Fruit fly (Drosophila melanogaster) whole organism, prepupa: ENCODE results near the gene CG42671.

Experiments
- Blimp-1 ChIP-seq: fragments of 200-800 bp; sonication (Bioruptor generic); optimal IDR thresholded peaks from 3 replicates; lab custom pipeline; 2017; ENCODE audit warnings: missing biosample characterization, missing genetic modification characterization, mild to moderate bottlenecking, moderate library complexity, missing genetic modification reagents
- CG10669 ChIP-seq: fragments of 200-800 bp; sonication (Bioruptor generic); optimal IDR thresholded peaks from 3 replicates; lab custom pipeline; 2018; ENCODE audit warnings: missing biosample characterization, mild to moderate bottlenecking, missing genetic modification characterization, moderate library complexity
- CG11294 ChIP-seq: fragments of 200-800 bp; sonication (Bioruptor generic); IDR thresholded peaks from 2 replicates; pipeline ENCODE4 v1.3.6; 2022; ENCODE audit warnings: missing biosample characterization, missing genetic modification characterization
- CG11902 ChIP-seq: fragments of 200-800 bp; sonication (Bioruptor generic); optimal IDR thresholded peaks from 3 replicates; lab custom pipeline; 2016; ENCODE audit warnings: missing biosample characterization, missing genetic modification characterization
- CG15336 ChIP-seq: fragments of 200-800 bp; sonication (Bioruptor generic); IDR thresholded peaks from 2 replicates; pipeline ENCODE4 v1.3.6; 2022; ENCODE audit warnings: missing biosample characterization, missing genetic modification characterization
- CG1621 ChIP-seq: fragments of 200-800 bp; sonication (Bioruptor generic); optimal IDR thresholded peaks from 3 replicates; lab custom pipeline; 2018; ENCODE audit warnings: missing biosample characterization, mild to moderate bottlenecking, missing genetic modification characterization
- CG16779 ChIP-seq: fragments of 200-800 bp; sonication (Bioruptor generic); optimal IDR thresholded peaks from 3 replicates; lab custom pipeline; 2017; ENCODE audit warnings: missing biosample characterization, mild to moderate bottlenecking, missing genetic modification characterization
- CG3032 ChIP-seq: fragments of 200-800 bp; optimal IDR thresholded peaks from 2 replicates; lab custom pipeline; 2019; ENCODE audit warnings: missing biosample characterization, mild to moderate bottlenecking, missing genetic modification characterization, moderate library complexity
- CG31627 ChIP-seq: fragments of 200-800 bp; sonication (Bioruptor generic); optimal IDR thresholded peaks from 3 replicates; lab custom pipeline; 2016; ENCODE audit warnings: missing biosample characterization, missing genetic modification characterization
- CG34406 ChIP-seq: fragments of 200-800 bp; sonication (Bioruptor generic); optimal IDR thresholded peaks from 3 replicates; lab custom pipeline; 2016; ENCODE audit warnings: missing biosample characterization, missing genetic modification characterization
- CG3919 ChIP-seq: fragments of 200-800 bp; sonication (Bioruptor generic); optimal IDR thresholded peaks from 3 replicates; lab custom pipeline; 2016; ENCODE audit warnings: missing biosample characterization, missing genetic modification characterization
- CG4318 ChIP-seq: fragments of 200-800 bp; sonication (Bioruptor generic); optimal IDR thresholded peaks from 3 replicates; lab custom pipeline; 2017; ENCODE audit warnings: missing biosample characterization, mild to moderate bottlenecking, missing genetic modification characterization
- CG6163 ChIP-seq: fragments of 200-800 bp; sonication (Bioruptor generic); IDR thresholded peaks from 3 replicates; pipeline ENCODE4 v1.3.6; 2022; ENCODE audit warnings: missing biosample characterization, missing genetic modification characterization
- CG6792 ChIP-seq: fragments of 200-800 bp; sonication (Bioruptor generic); optimal IDR thresholded peaks from 3 replicates; lab custom pipeline; 2016; ENCODE audit warnings: missing biosample characterization, missing genetic modification characterization
- CG6808 ChIP-seq: fragments of 200-800 bp; sonication (Bioruptor generic); optimal IDR thresholded peaks from 3 replicates; lab custom pipeline; 2017; ENCODE audit warnings: missing biosample characterization, missing genetic modification characterization, mild to moderate bottlenecking, moderate library complexity, missing genetic modification reagents
- CG7368 ChIP-seq: fragments of 200-800 bp; sonication (Bioruptor generic); optimal IDR thresholded peaks from 3 replicates; lab custom pipeline; 2016; ENCODE audit warnings: missing biosample characterization, missing genetic modification characterization
- CG8119 ChIP-seq: fragments of 200-800 bp; sonication (Bioruptor generic); IDR thresholded peaks from 3 replicates; pipeline ENCODE4 v1.3.6; 2022; ENCODE audit warnings: missing biosample characterization, missing genetic modification characterization
- CG8319 ChIP-seq: fragments of 200-800 bp; sonication (Bioruptor generic); optimal IDR thresholded peaks from 3 replicates; lab custom pipeline; 2016; ENCODE audit warnings: missing biosample characterization, missing genetic modification characterization
- CG8632 ChIP-seq: fragments of 200-800 bp; sonication (Bioruptor generic); optimal IDR thresholded peaks from 3 replicates; lab custom pipeline; 2016; ENCODE audit warnings: missing biosample characterization, missing genetic modification characterization
- CG9139 ChIP-seq: fragments of 200-800 bp; sonication (Bioruptor generic); optimal IDR thresholded peaks from 3 replicates; lab custom pipeline; 2017; ENCODE audit warnings: missing biosample characterization, mild to moderate bottlenecking, missing genetic modification characterization
- Eip75B ChIP-seq: fragments of 200-800 bp; sonication (Bioruptor generic); optimal IDR thresholded peaks from 3 replicates; lab custom pipeline; 2016; ENCODE audit warnings: missing biosample characterization, missing genetic modification characterization
- Eip78C ChIP-seq: fragments of 200-800 bp; sonication (Bioruptor generic); peaks from one replicate; lab custom pipeline; 2016; ENCODE audit warnings: missing biosample characterization, missing genetic modification characterization
- Eip93F ChIP-seq: fragments of 200-800 bp; sonication (Bioruptor generic); optimal IDR thresholded peaks from 2 replicates; lab custom pipeline; 2016; ENCODE audit warnings: missing biosample characterization, mild to moderate bottlenecking, missing genetic modification characterization
- Ets21C ChIP-seq: fragments of 200-800 bp; sonication (Bioruptor generic); optimal IDR thresholded peaks from 3 replicates; lab custom pipeline; 2016; ENCODE audit warnings: missing biosample characterization, missing genetic modification characterization
- Ets96B ChIP-seq: fragments of 200-800 bp; optimal IDR thresholded peaks from 2 replicates; lab custom pipeline; 2019; ENCODE audit warnings: missing biosample characterization, mild to moderate bottlenecking, missing genetic modification characterization, moderate library complexity
- Gug ChIP-seq: fragments of 200-800 bp; sonication (Bioruptor generic); IDR thresholded peaks from 2 replicates; pipeline ENCODE4 v1.3.6; 2022; ENCODE audit warnings: missing biosample characterization, missing genetic modification characterization
- Hr39 ChIP-seq: fragments of 200-800 bp; sonication (Bioruptor generic); optimal IDR thresholded peaks from 2 replicates; lab custom pipeline; 2016; ENCODE audit warnings: missing biosample characterization, missing genetic modification characterization
- Hr4 ChIP-seq: fragments of 200-800 bp; sonication (Bioruptor generic); optimal IDR thresholded peaks from 3 replicates; lab custom pipeline; 2016; ENCODE audit warnings: missing biosample characterization, missing genetic modification characterization
- Lpt ChIP-seq: fragments of 200-800 bp; sonication (Bioruptor generic); optimal IDR thresholded peaks from 3 replicates; lab custom pipeline; 2016; ENCODE audit warnings: missing biosample characterization, missing genetic modification characterization
- Met ChIP-seq: fragments of 200-800 bp; sonication (Bioruptor generic); optimal IDR thresholded peaks from 3 replicates; lab custom pipeline; 2016; ENCODE audit warnings: missing biosample characterization, missing genetic modification characterization
- OdsH ChIP-seq: fragments of 200-800 bp; sonication (Bioruptor generic); optimal IDR thresholded peaks from 3 replicates; lab custom pipeline; 2016; ENCODE audit warnings: missing biosample characterization, missing genetic modification characterization
- Smox ChIP-seq: fragments of 200-800 bp; sonication (Bioruptor generic); optimal IDR thresholded peaks from 3 replicates; lab custom pipeline; 2016; ENCODE audit warnings: missing biosample characterization, missing genetic modification characterization
- Sox14 ChIP-seq: fragments of 200-800 bp; sonication (Bioruptor generic); optimal IDR thresholded peaks from 3 replicates; lab custom pipeline; 2016; ENCODE audit warnings: missing biosample characterization, missing genetic modification characterization
- Sox15 ChIP-seq: fragments of 200-800 bp; sonication (Bioruptor generic); optimal IDR thresholded peaks from 3 replicates; lab custom pipeline; 2016; ENCODE audit warnings: missing biosample characterization, missing genetic modification characterization
- achi ChIP-seq: fragments of 200-800 bp; sonication (Bioruptor generic); optimal IDR thresholded peaks from 3 replicates; lab custom pipeline; 2016; ENCODE audit warnings: missing biosample characterization, missing genetic modification characterization
- acj6 ChIP-seq: fragments of 200-800 bp; sonication (Bioruptor generic); optimal IDR thresholded peaks from 3 replicates; lab custom pipeline; 2016; ENCODE audit warnings: missing biosample characterization, missing genetic modification characterization
- cyc ChIP-seq: fragments of 200-800 bp; sonication (Bioruptor generic); optimal IDR thresholded peaks from 3 replicates; lab custom pipeline; 2016; ENCODE audit warnings: missing biosample characterization, missing genetic modification characterization
- dsx ChIP-seq: fragments of 200-800 bp; optimal IDR thresholded peaks from 3 replicates; lab custom pipeline; 2019; ENCODE audit warnings: missing biosample characterization, mild to moderate bottlenecking, missing genetic modification characterization, moderate library complexity; ENCODE audit not compliant: poor library complexity, severe bottlenecking
- eg ChIP-seq: fragments of 200-800 bp; sonication (Bioruptor generic); IDR thresholded peaks from 3 replicates; pipeline ENCODE4 v1.3.6; 2022; ENCODE audit warnings: missing biosample characterization, missing genetic modification characterization
- esn ChIP-seq: fragments of 200-800 bp; sonication (Bioruptor generic); optimal IDR thresholded peaks from 2 replicates; lab custom pipeline; 2016; ENCODE audit warnings: missing biosample characterization, mild to moderate bottlenecking, missing genetic modification characterization, moderate library complexity
- fkh ChIP-seq: fragments of 200-800 bp; sonication (Bioruptor generic); optimal IDR thresholded peaks from 3 replicates; lab custom pipeline; 2017; ENCODE audit warnings: missing biosample characterization, mild to moderate bottlenecking, missing genetic modification characterization, moderate library complexity
- lz ChIP-seq: fragments of 200-800 bp; sonication (Bioruptor generic); optimal IDR thresholded peaks from 3 replicates; lab custom pipeline; 2016; ENCODE audit warnings: missing biosample characterization, missing genetic modification characterization
- pdm3 ChIP-seq: fragments of 200-800 bp; sonication (Bioruptor generic); optimal IDR thresholded peaks from 3 replicates; lab custom pipeline; 2016; ENCODE audit warnings: missing biosample characterization, missing genetic modification characterization
- salr ChIP-seq, 2 experiments: fragments of 200-800 bp; sonication (Bioruptor generic); optimal IDR thresholded peaks; 3 replicates each; lab custom pipeline; 2016 to 2018; ENCODE audit warnings: missing biosample characterization in 2 of 2, missing genetic modification characterization in 2 of 2, mild to moderate bottlenecking in 1 of 2
- spab ChIP-seq: fragments of 200-800 bp; sonication (Bioruptor generic); optimal IDR thresholded peaks from 2 replicates; lab custom pipeline; 2017; ENCODE audit warnings: missing biosample characterization, mild to moderate bottlenecking, missing genetic modification characterization, missing genetic modification reagents
- svp ChIP-seq: fragments of 200-800 bp; sonication (Bioruptor generic); peaks from one replicate; lab custom pipeline; 2016; ENCODE audit warnings: missing biosample characterization, missing genetic modification characterization
- topi ChIP-seq: fragments of 200-800 bp; sonication (Bioruptor generic); optimal IDR thresholded peaks from 3 replicates; lab custom pipeline; 2016; ENCODE audit warnings: missing biosample characterization, missing genetic modification characterization

Gene CG42671

DNA sequence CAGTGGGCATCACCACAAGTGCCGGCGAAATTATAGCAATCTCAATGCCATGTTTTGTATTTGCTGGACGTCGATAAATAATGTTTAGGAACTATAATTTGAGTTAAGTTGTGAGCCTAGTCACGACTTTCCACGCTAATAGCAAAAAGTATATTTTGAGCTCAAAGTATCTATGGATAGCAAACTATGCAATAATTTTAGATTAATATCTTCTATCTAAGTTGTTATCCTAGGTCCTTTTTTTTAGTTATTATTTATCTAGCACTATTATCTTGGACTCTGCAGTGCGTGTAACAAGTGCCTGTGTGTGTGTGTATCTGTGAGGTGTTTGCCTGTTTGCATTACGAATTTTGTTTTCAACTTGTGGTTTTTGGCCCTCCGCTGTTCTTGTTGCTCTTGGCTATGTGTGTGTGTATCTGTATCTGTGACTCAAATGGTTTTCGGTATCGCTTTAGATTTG is 46.0 kb downstream of the CG42671 start (continued):
- TF ChIP-seq Hr4 (GFP tag; lab: Kevin White, UChicago) (peak; percentile 22), acj6 (peak; percentile 25), CG6792 (GFP tag; lab: Kevin White, UChicago) (peak; percentile 38), Ets96B (tag; lab: Kevin White, UChicago) (no peak)

- peak; percentile 82 for TF ChIP-seq eg (GFP tag; lab: Robert Waterston, UW)
- TF ChIP-seq CG31627 (GFP tag; lab: Kevin White, UChicago): peak; percentile 54
- TF ChIP-seq achi (GFP tag; lab: Kevin White, UChicago): no peak
- TF ChIP-seq CG15336 (GFP tag; lab: Robert Waterston, UW): peak; percentile 69
- TF ChIP-seq svp (GFP tag; lab: Kevin White, UChicago): peak; percentile 79
- TF ChIP-seq Blimp-1 (GFP tag; lab: Kevin White, UChicago): no peak
- peak; percentile 62 for TF ChIP-seq acj6
- no peak for TF ChIP-seq CG9139 (GFP tag; lab: Kevin White, UChicago)
- peak; percentile 67 for TF ChIP-seq topi
- TF ChIP-seq Hr39 (GFP tag; lab: Kevin White, UChicago): peak; percentile 53
- peak; percentile 62 for TF ChIP-seq Eip75B (GFP tag; lab: Kevin White, UChicago)
- peak; percentile 72 for TF ChIP-seq esn (GFP tag; lab: Kevin White, UChicago)
- no peak for TF ChIP-seq CG6808 (GFP tag; lab: Kevin White, UChicago)
- peak; percentile 40 for TF ChIP-seq Smox (GFP tag; lab: Kevin White, UChicago)
- TF ChIP-seq pdm3 (GFP tag; lab: Kevin White, UChicago): peak; percentile 79
- TF ChIP-seq CG11902 (GFP tag; lab: Kevin White, UChicago): peak; percentile 45
- TF ChIP-seq cyc (GFP tag; lab: Kevin White, UChicago): peak; percentile 12
- TF ChIP-seq CG8119 (GFP tag; lab: Robert Waterston, UW): peak; percentile 57
- peak; percentile 44 for TF ChIP-seq CG8632 (GFP tag; lab: Kevin White, UChicago)
- peak; percentile 58 for TF ChIP-seq Sox14 (GFP tag; lab: Kevin White, UChicago)
- TF ChIP-seq CG4318 (GFP tag; lab: Kevin White, UChicago): no peak
- TF ChIP-seq fkh (GFP tag; lab: Kevin White, UChicago): peak; percentile 84
- no peak for TF ChIP-seq CG16779 (tag; lab: Kevin White, UChicago)
- no peak for TF ChIP-seq spab (GFP tag; lab: Kevin White, UChicago)
- TF ChIP-seq Hr4 (GFP tag; lab: Kevin White, UChicago): peak; percentile 66
- peak; percentile 37 for TF ChIP-seq CG6792 (GFP tag; lab: Kevin White, UChicago)
- peak; percentile 24 for TF ChIP-seq Sox15 (GFP tag; lab: Kevin White, UChicago)
- TF ChIP-seq Lpt (GFP tag; lab: Kevin White, UChicago): no peak
- peak; percentile 61 for TF ChIP-seq Met (GFP tag; lab: Kevin White, UChicago)
- peak; percentile 64 for TF ChIP-seq OdsH
- peak; percentile 79 for TF ChIP-seq CG11294 (GFP tag; lab: Robert Waterston, UW)
- peak; percentile 28 for TF ChIP-seq CG8319 (GFP tag; lab: Kevin White, UChicago)
- TF ChIP-seq Ets21C: peak; percentile 34
- TF ChIP-seq CG6163 (GFP tag; lab: Robert Waterston, UW): peak; percentile 84
- TF ChIP-seq CG3032 (tag; lab: Kevin White, UChicago): peak; percentile 53
- peak in 1 of 2 experiments; percentile 63 for TF ChIP-seq salr (GFP tag; optimal IDR thresholded peaks at IDR 0.05; lab: Kevin White, UChicago)
- TF ChIP-seq CG3919: peak; percentile 61
- peak; percentile 45 for TF ChIP-seq lz (GFP tag; lab: Kevin White, UChicago)
- TF ChIP-seq dsx (GFP tag; lab: Kevin White, UChicago): no peak
- TF ChIP-seq Eip78C: peak; percentile 90
- TF ChIP-seq CG1621 (tag; lab: Kevin White, UChicago): peak; percentile 34
- TF ChIP-seq Gug (GFP tag; lab: Robert Waterston, UW): peak; percentile 23; the same call in 1 of the 2 replicates
- TF ChIP-seq CG7368 (GFP tag; lab: Kevin White, UChicago): no peak
- TF ChIP-seq CG10669 (GFP tag; lab: Kevin White, UChicago): peak; percentile 12
- peak; percentile 72 for TF ChIP-seq Ets96B (tag; lab: Kevin White, UChicago)
- peak; percentile 28 for TF ChIP-seq Eip93F (GFP tag; lab: Kevin White, UChicago)
- peak; percentile 63 for TF ChIP-seq CG34406 (GFP tag; lab: Kevin White, UChicago)
Observed at dm6 chr3L:11260737-11261455, 46.6 kb downstream of the CG42671 start.
